Fruit fly (Drosophila melanogaster) whole organism, pupa: ENCODE measurements around the gene nero.
A peak's percentile ranks its signal among the peaks of the same experiment; 100 is the strongest.

Experiments
- CG10348 ChIP-seq: fragments of 200-800 bp; sonication (Bioruptor generic); IDR thresholded peaks from 2 replicates; pipeline ENCODE4 v1.3.6; 2022; ENCODE audit warnings: missing biosample characterization, missing genetic modification characterization
- CG12605 ChIP-seq: fragments of 200-800 bp; sonication (Bioruptor generic); IDR thresholded peaks from 2 replicates; pipeline ENCODE4 v1.3.6; 2022; ENCODE audit warnings: missing biosample characterization, missing genetic modification characterization
- CG13204 ChIP-seq: fragments of 200-800 bp; sonication (Bioruptor generic); optimal IDR thresholded peaks from 2 replicates; lab custom pipeline; 2018; ENCODE audit warnings: missing biosample characterization, mild to moderate bottlenecking, missing genetic modification characterization, moderate library complexity
- CG14655 ChIP-seq: fragments of 200-800 bp; sonication (Bioruptor generic); optimal IDR thresholded peaks from 3 replicates; lab custom pipeline; 2017; ENCODE audit warnings: mild to moderate bottlenecking, missing biosample characterization, missing genetic modification reagents, missing genetic modification characterization
- CG15710 ChIP-seq: fragments of 200-800 bp; sonication (Bioruptor generic); optimal IDR thresholded peaks from 2 replicates; lab custom pipeline; 2018; ENCODE audit warnings: missing biosample characterization, mild to moderate bottlenecking, missing genetic modification characterization, moderate library complexity
- CG17806 ChIP-seq: fragments of 200-800 bp; sonication (Bioruptor generic); optimal IDR thresholded peaks from 2 replicates; lab custom pipeline; 2018; ENCODE audit warnings: missing biosample characterization, mild to moderate bottlenecking, missing genetic modification characterization, moderate library complexity
- CG32121 ChIP-seq: fragments of 200-800 bp; sonication (Bioruptor generic); IDR thresholded peaks from 2 replicates; pipeline ENCODE4 v1.3.6; 2022; ENCODE audit warnings: missing biosample characterization, missing genetic modification characterization
- CG34367 ChIP-seq: fragments of 200-800 bp; sonication (Bioruptor generic); optimal IDR thresholded peaks from 2 replicates; lab custom pipeline; 2018; ENCODE audit warnings: missing biosample characterization, mild to moderate bottlenecking, missing genetic modification characterization
- CG4496 ChIP-seq: fragments of 200-800 bp; sonication (Bioruptor generic); IDR thresholded peaks from 3 replicates; pipeline ENCODE4 v1.3.6; 2022; ENCODE audit warnings: missing biosample characterization, missing genetic modification characterization
- CG8159 ChIP-seq: fragments of 200-800 bp; sonication (Bioruptor generic); optimal IDR thresholded peaks from 3 replicates; lab custom pipeline; 2018; ENCODE audit warnings: missing biosample characterization, mild to moderate bottlenecking, missing genetic modification characterization, moderate library complexity
- CG8301 ChIP-seq: fragments of 200-800 bp; sonication (Bioruptor generic); optimal IDR thresholded peaks from 2 replicates; lab custom pipeline; 2018; ENCODE audit warnings: missing biosample characterization, mild to moderate bottlenecking, missing genetic modification characterization
- CG9948 ChIP-seq: fragments of 200-800 bp; sonication (Bioruptor generic); optimal IDR thresholded peaks from 2 replicates; lab custom pipeline; 2018; ENCODE audit warnings: missing biosample characterization, mild to moderate bottlenecking, missing genetic modification characterization, moderate library complexity
- D1 ChIP-seq: fragments of 200-800 bp; sonication (Bioruptor generic); optimal IDR thresholded peaks from 2 replicates; lab custom pipeline; 2018; ENCODE audit warnings: missing biosample characterization, mild to moderate bottlenecking, missing genetic modification characterization, moderate library complexity
- EcR ChIP-seq: fragments of 200-800 bp; sonication (Bioruptor generic); optimal IDR thresholded peaks from 3 replicates; lab custom pipeline; 2019; ENCODE audit warnings: missing biosample characterization, missing genetic modification characterization, mild to moderate bottlenecking, moderate library complexity, missing genetic modification reagents
- Ets98B ChIP-seq: fragments of 200-800 bp; sonication (Bioruptor generic); IDR thresholded peaks from 2 replicates; pipeline ENCODE4 v1.3.6; 2022; ENCODE audit warnings: missing biosample characterization, missing genetic modification characterization
- Pif1A ChIP-seq: fragments of 200-800 bp; sonication (Bioruptor generic); optimal IDR thresholded peaks from 3 replicates; lab custom pipeline; 2016; ENCODE audit warnings: missing biosample characterization, missing genetic modification characterization
- Pif1B ChIP-seq: fragments of 200-800 bp; sonication (Bioruptor generic); optimal IDR thresholded peaks from 3 replicates; lab custom pipeline; 2016; ENCODE audit warnings: missing biosample characterization, missing genetic modification characterization
- Snoo ChIP-seq: fragments of 200-800 bp; sonication (Bioruptor generic); optimal IDR thresholded peaks from 3 replicates; lab custom pipeline; 2017; ENCODE audit warnings: missing biosample characterization, mild to moderate bottlenecking, missing genetic modification characterization, inconsistent platforms
- fd96Ca ChIP-seq: fragments of 200-800 bp; sonication (Bioruptor generic); IDR thresholded peaks from 3 replicates; pipeline ENCODE4 v1.3.6; 2022; ENCODE audit warnings: missing biosample characterization, missing genetic modification characterization
- gl ChIP-seq: fragments of 200-800 bp; sonication (Bioruptor generic); optimal IDR thresholded peaks from 2 replicates; lab custom pipeline; 2018; ENCODE audit warnings: missing biosample characterization, mild to moderate bottlenecking, missing genetic modification characterization
- rn ChIP-seq: fragments of 200-800 bp; sonication (Bioruptor generic); IDR thresholded peaks from 2 replicates; pipeline ENCODE4 v1.3.6; 2022; ENCODE audit warnings: missing biosample characterization, missing genetic modification characterization

Gene nero

DNA sequence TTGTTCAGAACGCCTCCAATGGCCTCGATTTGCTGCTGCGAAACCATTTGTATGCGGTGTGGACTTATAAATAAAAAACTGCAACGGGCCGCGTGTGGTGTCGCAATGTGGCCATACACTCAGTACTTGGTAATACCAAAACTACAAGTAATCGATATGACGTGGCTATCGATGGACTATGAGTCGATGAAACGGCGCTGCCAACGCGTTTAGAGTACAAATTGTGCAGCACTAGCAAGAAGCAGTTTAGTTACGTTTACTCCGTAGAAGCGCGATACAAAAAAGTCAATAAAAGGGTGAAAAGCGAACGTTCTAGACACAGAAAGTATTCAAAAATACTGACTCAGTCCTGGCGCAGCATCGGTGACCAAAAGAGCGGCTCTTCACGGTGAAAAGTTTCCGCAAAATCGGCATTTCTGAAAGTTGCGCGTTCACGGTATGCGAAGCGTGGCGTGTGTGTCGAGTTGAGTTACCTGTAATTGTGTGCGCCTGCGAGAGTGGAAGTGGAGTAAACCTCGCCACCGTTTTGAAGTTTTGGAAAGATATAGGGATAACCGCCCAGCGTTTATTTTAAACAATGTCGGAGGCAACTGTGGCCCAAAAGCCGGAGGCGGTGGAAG is at the start of gene nero, which contains the start of gene CG1910:
Gene nero (minus strand): TSS at position 130 of the 620 bp plus-strand sequence.
Gene CG1910 (plus strand): TSS at position 215 of the 620 bp plus-strand sequence.
- TF ChIP-seq D1 = no peak
- TF ChIP-seq CG9948 (tag; lab: Kevin White, UChicago) = no peak
- no peak for TF ChIP-seq CG13204 (GFP tag; lab: Kevin White, UChicago)
- TF ChIP-seq CG14655 (GFP tag; lab: Kevin White, UChicago) = no peak
- TF ChIP-seq fd96Ca (GFP tag; lab: Robert Waterston, UW) = no peak
- no peak for TF ChIP-seq CG34367
- no peak for TF ChIP-seq CG15710 (tag; lab: Kevin White, UChicago)
- TF ChIP-seq CG10348 (GFP tag; lab: Robert Waterston, UW) = no peak
- TF ChIP-seq CG8301 (tag; lab: Kevin White, UChicago) = no peak
- no peak for TF ChIP-seq Ets98B (GFP tag; lab: Robert Waterston, UW)
- no peak for TF ChIP-seq Pif1B (GFP tag; lab: Kevin White, UChicago)
- no peak for TF ChIP-seq gl (tag; lab: Kevin White, UChicago)
- no peak for TF ChIP-seq CG32121
- TF ChIP-seq CG4496 (GFP tag; lab: Robert Waterston, UW) = no peak
- no peak for TF ChIP-seq CG12605 (GFP tag; lab: Robert Waterston, UW)
- no peak for TF ChIP-seq rn (GFP tag; lab: Robert Waterston, UW)

DNA sequence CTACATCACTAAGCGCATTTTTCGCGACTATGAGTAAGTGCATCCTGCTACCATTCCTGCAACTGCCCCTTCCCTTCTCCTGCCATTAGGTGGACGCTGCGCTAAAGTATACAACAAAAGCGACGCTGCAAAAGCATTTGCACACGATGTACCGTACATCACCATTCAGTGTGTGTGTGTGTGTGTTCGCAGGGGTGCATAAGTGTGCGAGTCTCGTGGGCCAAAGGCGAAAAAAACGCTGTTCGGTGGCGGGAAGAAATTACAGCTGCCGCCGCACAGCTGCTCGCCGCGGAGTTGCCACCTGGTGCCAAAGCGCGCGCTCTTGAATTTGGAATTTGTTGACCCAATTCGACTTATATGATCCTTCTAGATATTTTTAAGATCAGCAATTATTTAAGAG is 47.1 kb upstream of the nero start:
- TF ChIP-seq gl (tag; lab: Kevin White, UChicago) = no peak
- peak; percentile 18; the same call in 1 of the 2 replicates for TF ChIP-seq CG12605 (GFP tag; lab: Robert Waterston, UW)
- TF ChIP-seq fd96Ca (GFP tag; lab: Robert Waterston, UW) = no peak
- 0 out of 3 replicates have a peak, but pooled peaks have one; percentile 27 for TF ChIP-seq CG4496 (GFP tag; lab: Robert Waterston, UW)
- no peak for TF ChIP-seq Snoo
- TF ChIP-seq, all 21 proteins: peak for 2

DNA sequence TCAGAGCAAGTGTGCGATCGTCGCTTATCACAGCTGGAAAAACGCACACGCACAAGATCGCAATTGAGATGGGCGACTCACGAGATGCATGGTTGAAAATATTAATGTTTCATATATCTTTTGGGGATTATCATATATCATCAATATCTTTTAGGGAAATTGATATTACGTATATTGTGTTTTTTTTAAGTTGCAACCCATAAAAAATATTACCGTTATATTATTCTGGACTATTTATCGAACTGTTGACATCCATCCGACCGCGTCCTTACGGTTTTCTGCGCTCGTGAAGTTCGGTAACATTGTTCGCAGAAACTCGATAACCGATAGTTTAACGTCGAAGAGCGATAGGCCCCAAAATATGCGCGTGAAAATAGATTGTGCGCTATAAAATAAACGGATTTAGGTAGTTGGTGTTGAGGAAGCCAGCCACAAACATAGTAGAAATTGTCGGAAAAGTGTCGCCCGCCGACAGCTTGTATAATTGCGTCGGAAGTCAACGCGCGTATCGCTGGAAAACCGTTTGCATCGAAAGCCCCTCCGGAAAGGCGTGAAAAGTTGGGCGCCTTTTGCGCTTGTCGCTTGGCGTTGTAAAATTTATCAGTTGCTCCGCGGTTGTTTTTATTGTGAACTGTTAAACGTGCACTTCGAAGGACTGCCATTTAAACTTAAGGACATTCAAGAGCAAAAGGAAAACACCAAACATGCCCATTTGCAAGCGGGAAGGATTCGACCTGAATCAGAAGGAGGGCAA is 46.5 kb upstream of the nero start, which contains the start of the genes Mccc1 and Acf:
Gene Mccc1 (minus strand): TSS at position 244 of the 754 bp plus-strand sequence.
Gene Acf (plus strand): TSS at position 318 of the 754 bp plus-strand sequence.
- TF ChIP-seq Pif1B (GFP tag; lab: Kevin White, UChicago) (no peak), CG4496 (GFP tag; lab: Robert Waterston, UW) (peak; percentile 57; the same call in 2 of the 3 replicates)

DNA sequence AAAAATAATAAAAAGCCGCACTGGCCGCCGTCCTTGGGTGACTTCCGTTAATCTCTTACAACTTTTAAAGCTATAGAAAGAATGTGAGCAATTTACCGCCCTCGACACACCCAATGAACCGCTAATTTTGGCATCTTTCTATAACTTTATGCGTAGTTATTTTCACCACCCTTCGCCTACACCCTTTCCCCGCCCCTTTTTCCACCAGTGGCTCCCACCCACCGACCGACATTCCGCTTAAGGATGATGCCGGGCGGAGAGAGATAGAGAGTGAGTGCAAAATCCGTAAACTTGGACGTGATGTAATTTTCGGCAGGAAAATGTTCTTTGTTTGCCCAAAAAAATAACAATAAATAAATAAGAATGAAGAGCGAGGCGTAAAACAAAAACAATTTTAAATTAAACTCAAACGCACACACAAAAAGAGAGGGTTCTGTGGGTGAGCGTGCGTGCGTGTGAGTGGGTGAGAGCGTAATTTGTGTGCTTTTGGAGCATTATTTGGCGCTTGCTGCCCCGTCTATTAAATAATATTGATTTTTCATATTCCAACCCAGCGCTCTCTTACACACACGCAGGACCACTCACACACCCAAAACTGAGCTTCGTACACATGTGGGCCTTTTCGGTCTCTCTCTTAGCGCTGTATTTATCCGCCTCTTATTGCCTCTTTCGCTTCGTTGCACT is 30.3 kb upstream of the nero start:
- TF ChIP-seq CG32121 = no peak
- no peak for TF ChIP-seq CG15710 (tag; lab: Kevin White, UChicago)
- no peak for TF ChIP-seq CG9948 (tag; lab: Kevin White, UChicago)
- TF ChIP-seq Snoo = no peak
- no peak for TF ChIP-seq Pif1B (GFP tag; lab: Kevin White, UChicago)
- TF ChIP-seq CG8159 (tag; lab: Kevin White, UChicago) = no peak
- no peak for TF ChIP-seq rn (GFP tag; lab: Robert Waterston, UW)
- TF ChIP-seq CG12605 (GFP tag; lab: Robert Waterston, UW) = no peak
- no peak for TF ChIP-seq CG8301 (tag; lab: Kevin White, UChicago)
- TF ChIP-seq CG17806 (tag; lab: Kevin White, UChicago) = no peak
- no peak for TF ChIP-seq CG34367
- TF ChIP-seq CG4496 (GFP tag; lab: Robert Waterston, UW) = no peak

DNA sequence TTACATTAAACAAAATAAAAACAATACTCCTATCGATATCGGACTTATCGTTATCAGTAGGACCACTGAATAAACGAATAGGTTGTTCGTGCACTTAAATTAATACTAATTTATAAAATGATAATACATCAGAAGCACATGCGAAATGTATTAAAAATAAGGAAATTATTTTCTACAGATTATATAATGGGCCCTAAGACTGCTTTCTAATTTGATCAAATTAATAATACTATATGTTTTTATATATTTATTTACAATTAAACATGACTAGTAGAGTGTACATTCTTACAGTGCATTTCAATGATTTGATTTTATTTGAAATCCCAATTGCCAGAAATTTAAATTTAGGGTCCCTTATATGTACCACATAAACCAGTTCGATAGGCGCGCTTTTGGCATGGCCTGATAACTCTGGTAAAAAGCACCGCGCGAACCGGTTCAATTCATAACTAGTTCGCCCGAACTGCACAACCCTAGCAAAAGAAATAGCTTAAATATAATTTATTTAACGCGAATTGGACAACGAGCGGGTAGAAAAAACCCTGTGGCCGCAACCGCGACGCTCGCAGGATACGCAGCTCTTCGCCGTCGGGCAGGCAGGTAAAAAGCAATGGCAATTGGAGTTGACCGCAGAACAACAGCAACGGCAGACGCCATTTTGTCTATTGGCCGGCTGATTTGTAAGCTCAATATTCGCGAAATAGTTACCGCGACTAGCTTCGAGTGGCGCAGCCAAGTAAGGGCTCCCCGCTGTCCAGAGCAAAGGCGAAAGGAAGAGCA is 29.4 kb upstream of the nero start, which contains the start of the genes CG2126 and faf:
Gene CG2126 (minus strand): TSS at position 70 of the 780 bp plus-strand sequence.
Gene faf (plus strand): TSS at position 438 of the 780 bp plus-strand sequence.
- TF ChIP-seq Pif1A (GFP tag; lab: Kevin White, UChicago) (no peak), CG17806 (tag; lab: Kevin White, UChicago) (peak; percentile 67), CG4496 (GFP tag; lab: Robert Waterston, UW) (peak; percentile 70), Snoo (peak; percentile 53), CG9948 (tag; lab: Kevin White, UChicago) (no peak), CG34367 (peak; percentile 55), fd96Ca (GFP tag; lab: Robert Waterston, UW) (no peak), EcR (GFP tag; lab: Kevin White, UChicago) (no peak), CG8301 (tag; lab: Kevin White, UChicago) (no peak), rn (GFP tag; lab: Robert Waterston, UW) (peak; percentile 22; the same call in 1 of the 2 replicates), D1 (no peak), CG12605 (GFP tag; lab: Robert Waterston, UW) (peak; percentile 53; the same call in 1 of the 2 replicates), Ets98B (GFP tag; lab: Robert Waterston, UW) (peak; percentile 51; the same call in 1 of the 2 replicates), CG32121 (peak; percentile 76), CG8159 (tag; lab: Kevin White, UChicago) (peak; percentile 79), CG15710 (tag; lab: Kevin White, UChicago) (peak; percentile 65)
